Fruit fly (Drosophila melanogaster) whole organism, prepupa: ENCODE data around the gene Bicra.

Experiments
- Blimp-1 ChIP-seq: fragments of 200-800 bp; sonication (Bioruptor generic); optimal IDR thresholded peaks from 3 replicates; lab custom pipeline; 2017; ENCODE audit warnings: missing biosample characterization, missing genetic modification characterization, mild to moderate bottlenecking, moderate library complexity, missing genetic modification reagents
- CG10631 ChIP-seq: fragments of 200-800 bp; sonication (Bioruptor generic); optimal IDR thresholded peaks from 2 replicates; lab custom pipeline; 2016; ENCODE audit warnings: missing biosample characterization, missing genetic modification characterization
- CG10669 ChIP-seq: fragments of 200-800 bp; sonication (Bioruptor generic); optimal IDR thresholded peaks from 3 replicates; lab custom pipeline; 2018; ENCODE audit warnings: missing biosample characterization, mild to moderate bottlenecking, missing genetic modification characterization, moderate library complexity
- CG11294 ChIP-seq: fragments of 200-800 bp; sonication (Bioruptor generic); IDR thresholded peaks from 2 replicates; pipeline ENCODE4 v1.3.6; 2022; ENCODE audit warnings: missing biosample characterization, missing genetic modification characterization
- CG11762 ChIP-seq: fragments of 200-800 bp; sonication (Bioruptor generic); optimal IDR thresholded peaks from 3 replicates; lab custom pipeline; 2016; ENCODE audit warnings: missing biosample characterization, missing genetic modification characterization; ENCODE audit not compliant: insufficient read depth
- CG11902 ChIP-seq: fragments of 200-800 bp; sonication (Bioruptor generic); optimal IDR thresholded peaks from 3 replicates; lab custom pipeline; 2016; ENCODE audit warnings: missing biosample characterization, missing genetic modification characterization
- CG15336 ChIP-seq: fragments of 200-800 bp; sonication (Bioruptor generic); IDR thresholded peaks from 2 replicates; pipeline ENCODE4 v1.3.6; 2022; ENCODE audit warnings: missing biosample characterization, missing genetic modification characterization
- CG1621 ChIP-seq: fragments of 200-800 bp; sonication (Bioruptor generic); optimal IDR thresholded peaks from 3 replicates; lab custom pipeline; 2018; ENCODE audit warnings: missing biosample characterization, mild to moderate bottlenecking, missing genetic modification characterization
- CG16779 ChIP-seq: fragments of 200-800 bp; sonication (Bioruptor generic); optimal IDR thresholded peaks from 3 replicates; lab custom pipeline; 2017; ENCODE audit warnings: missing biosample characterization, mild to moderate bottlenecking, missing genetic modification characterization
- CG3032 ChIP-seq: fragments of 200-800 bp; optimal IDR thresholded peaks from 2 replicates; lab custom pipeline; 2019; ENCODE audit warnings: missing biosample characterization, mild to moderate bottlenecking, missing genetic modification characterization, moderate library complexity
- CG32006 ChIP-seq: fragments of 200-800 bp; sonication (Bioruptor generic); optimal IDR thresholded peaks from 3 replicates; lab custom pipeline; 2017; ENCODE audit warnings: missing biosample characterization, mild to moderate bottlenecking, missing genetic modification characterization
- CG3919 ChIP-seq: fragments of 200-800 bp; sonication (Bioruptor generic); optimal IDR thresholded peaks from 3 replicates; lab custom pipeline; 2016; ENCODE audit warnings: missing biosample characterization, missing genetic modification characterization
- CG6163 ChIP-seq: fragments of 200-800 bp; sonication (Bioruptor generic); IDR thresholded peaks from 3 replicates; pipeline ENCODE4 v1.3.6; 2022; ENCODE audit warnings: missing biosample characterization, missing genetic modification characterization
- CG6792 ChIP-seq: fragments of 200-800 bp; sonication (Bioruptor generic); optimal IDR thresholded peaks from 3 replicates; lab custom pipeline; 2016; ENCODE audit warnings: missing biosample characterization, missing genetic modification characterization
- CG6808 ChIP-seq: fragments of 200-800 bp; sonication (Bioruptor generic); optimal IDR thresholded peaks from 3 replicates; lab custom pipeline; 2017; ENCODE audit warnings: missing biosample characterization, missing genetic modification characterization, mild to moderate bottlenecking, moderate library complexity, missing genetic modification reagents
- CG6854 ChIP-seq: fragments of 200-800 bp; sonication (Bioruptor generic); optimal IDR thresholded peaks from 2 replicates; lab custom pipeline; 2017; ENCODE audit warnings: missing biosample characterization, mild to moderate bottlenecking, missing genetic modification characterization
- CG8119 ChIP-seq: fragments of 200-800 bp; sonication (Bioruptor generic); IDR thresholded peaks from 3 replicates; pipeline ENCODE4 v1.3.6; 2022; ENCODE audit warnings: missing biosample characterization, missing genetic modification characterization
- CG8319 ChIP-seq: fragments of 200-800 bp; sonication (Bioruptor generic); optimal IDR thresholded peaks from 3 replicates; lab custom pipeline; 2016; ENCODE audit warnings: missing biosample characterization, missing genetic modification characterization
- CG9139 ChIP-seq: fragments of 200-800 bp; sonication (Bioruptor generic); optimal IDR thresholded peaks from 3 replicates; lab custom pipeline; 2017; ENCODE audit warnings: missing biosample characterization, mild to moderate bottlenecking, missing genetic modification characterization
- Eip75B ChIP-seq: fragments of 200-800 bp; sonication (Bioruptor generic); optimal IDR thresholded peaks from 3 replicates; lab custom pipeline; 2016; ENCODE audit warnings: missing biosample characterization, missing genetic modification characterization
- Eip78C ChIP-seq: fragments of 200-800 bp; sonication (Bioruptor generic); peaks from one replicate; lab custom pipeline; 2016; ENCODE audit warnings: missing biosample characterization, missing genetic modification characterization
- Eip93F ChIP-seq: fragments of 200-800 bp; sonication (Bioruptor generic); optimal IDR thresholded peaks from 2 replicates; lab custom pipeline; 2016; ENCODE audit warnings: missing biosample characterization, mild to moderate bottlenecking, missing genetic modification characterization
- Ets21C ChIP-seq: fragments of 200-800 bp; sonication (Bioruptor generic); optimal IDR thresholded peaks from 3 replicates; lab custom pipeline; 2016; ENCODE audit warnings: missing biosample characterization, missing genetic modification characterization
- Ets96B ChIP-seq: fragments of 200-800 bp; optimal IDR thresholded peaks from 2 replicates; lab custom pipeline; 2019; ENCODE audit warnings: missing biosample characterization, mild to moderate bottlenecking, missing genetic modification characterization, moderate library complexity
- Gug ChIP-seq: fragments of 200-800 bp; sonication (Bioruptor generic); IDR thresholded peaks from 2 replicates; pipeline ENCODE4 v1.3.6; 2022; ENCODE audit warnings: missing biosample characterization, missing genetic modification characterization
- Hr39 ChIP-seq: fragments of 200-800 bp; sonication (Bioruptor generic); optimal IDR thresholded peaks from 2 replicates; lab custom pipeline; 2016; ENCODE audit warnings: missing biosample characterization, missing genetic modification characterization
- Lpt ChIP-seq: fragments of 200-800 bp; sonication (Bioruptor generic); optimal IDR thresholded peaks from 3 replicates; lab custom pipeline; 2016; ENCODE audit warnings: missing biosample characterization, missing genetic modification characterization
- Met ChIP-seq: fragments of 200-800 bp; sonication (Bioruptor generic); optimal IDR thresholded peaks from 3 replicates; lab custom pipeline; 2016; ENCODE audit warnings: missing biosample characterization, missing genetic modification characterization
- OdsH ChIP-seq: fragments of 200-800 bp; sonication (Bioruptor generic); optimal IDR thresholded peaks from 3 replicates; lab custom pipeline; 2016; ENCODE audit warnings: missing biosample characterization, missing genetic modification characterization
- Smox ChIP-seq: fragments of 200-800 bp; sonication (Bioruptor generic); optimal IDR thresholded peaks from 3 replicates; lab custom pipeline; 2016; ENCODE audit warnings: missing biosample characterization, missing genetic modification characterization
- Sox102F ChIP-seq: fragments of 200-800 bp; sonication (Bioruptor generic); optimal IDR thresholded peaks from 2 replicates; lab custom pipeline; 2016; ENCODE audit warnings: missing biosample characterization, mild to moderate bottlenecking, missing genetic modification characterization
- Sox15 ChIP-seq: fragments of 200-800 bp; sonication (Bioruptor generic); optimal IDR thresholded peaks from 3 replicates; lab custom pipeline; 2016; ENCODE audit warnings: missing biosample characterization, missing genetic modification characterization
- achi ChIP-seq: fragments of 200-800 bp; sonication (Bioruptor generic); optimal IDR thresholded peaks from 3 replicates; lab custom pipeline; 2016; ENCODE audit warnings: missing biosample characterization, missing genetic modification characterization
- dac ChIP-seq: fragments of 200-800 bp; sonication (Bioruptor generic); optimal IDR thresholded peaks from 2 replicates; lab custom pipeline; 2017; ENCODE audit warnings: missing biosample characterization, mild to moderate bottlenecking, missing genetic modification characterization
- dsx ChIP-seq: fragments of 200-800 bp; optimal IDR thresholded peaks from 3 replicates; lab custom pipeline; 2019; ENCODE audit warnings: missing biosample characterization, mild to moderate bottlenecking, missing genetic modification characterization, moderate library complexity; ENCODE audit not compliant: poor library complexity, severe bottlenecking
- eg ChIP-seq: fragments of 200-800 bp; sonication (Bioruptor generic); IDR thresholded peaks from 3 replicates; pipeline ENCODE4 v1.3.6; 2022; ENCODE audit warnings: missing biosample characterization, missing genetic modification characterization
- fd59A ChIP-seq: fragments of 200-800 bp; sonication (Bioruptor generic); optimal IDR thresholded peaks from 2 replicates; lab custom pipeline; 2017; ENCODE audit warnings: missing biosample characterization, mild to moderate bottlenecking, missing genetic modification characterization, missing genetic modification reagents
- fkh ChIP-seq: fragments of 200-800 bp; sonication (Bioruptor generic); optimal IDR thresholded peaks from 3 replicates; lab custom pipeline; 2017; ENCODE audit warnings: missing biosample characterization, mild to moderate bottlenecking, missing genetic modification characterization, moderate library complexity
- pdm3 ChIP-seq: fragments of 200-800 bp; sonication (Bioruptor generic); optimal IDR thresholded peaks from 3 replicates; lab custom pipeline; 2016; ENCODE audit warnings: missing biosample characterization, missing genetic modification characterization
- salr ChIP-seq, 2 experiments: fragments of 200-800 bp; sonication (Bioruptor generic); optimal IDR thresholded peaks; 3 replicates each; lab custom pipeline; 2016 to 2018; ENCODE audit warnings: missing biosample characterization in 2 of 2, missing genetic modification characterization in 2 of 2, mild to moderate bottlenecking in 1 of 2
- ss ChIP-seq, 2 experiments: fragments of 200-800 bp; sonication (Bioruptor generic); optimal IDR thresholded peaks; 2 replicates in 1 of 2; 3 replicates in 1 of 2; lab custom pipeline; 2017 to 2018; ENCODE audit warnings: mild to moderate bottlenecking in 2 of 2, missing biosample characterization in 2 of 2, missing genetic modification characterization in 2 of 2, moderate library complexity in 1 of 2
- topi ChIP-seq: fragments of 200-800 bp; sonication (Bioruptor generic); optimal IDR thresholded peaks from 3 replicates; lab custom pipeline; 2016; ENCODE audit warnings: missing biosample characterization, missing genetic modification characterization
- vri ChIP-seq: fragments of 200-800 bp; sonication (Bioruptor generic); optimal IDR thresholded peaks from 3 replicates; lab custom pipeline; 2016; ENCODE audit warnings: missing biosample characterization, mild to moderate bottlenecking, missing genetic modification characterization

Gene Bicra

dm6 chr3R:29139767-29140755 lies 77.2 kb downstream of the Bicra start (continued):
- peak; percentile 29 for TF ChIP-seq CG9139 (GFP tag; lab: Kevin White, UChicago)
- no peak for TF ChIP-seq Sox102F (GFP tag; lab: Kevin White, UChicago)
- no peak for TF ChIP-seq Eip75B (GFP tag; lab: Kevin White, UChicago)
- TF ChIP-seq CG6808 (GFP tag; lab: Kevin White, UChicago) = peak; percentile 29
- peak; percentile 68 for TF ChIP-seq CG10669
- TF ChIP-seq CG8119 (GFP tag; lab: Robert Waterston, UW) = no peak
- no peak for TF ChIP-seq CG10631 (GFP tag; lab: Kevin White, UChicago)
- no peak for TF ChIP-seq Hr39 (GFP tag; lab: Kevin White, UChicago)
- TF ChIP-seq Ets21C (GFP tag; lab: Kevin White, UChicago) = no peak
- TF ChIP-seq CG6163 (GFP tag; lab: Robert Waterston, UW) = peak; percentile 37; the same call in 1 of the 3 replicates

dm6 chr3R:29146710-29147109 lies 83.9 kb downstream of the Bicra start, which contains the start of gene CG14511:
Gene CG14511 (minus strand): TSS chr3R:29146893.
- no peak for TF ChIP-seq CG8319 (GFP tag; lab: Kevin White, UChicago)
- peak; percentile 22 for TF ChIP-seq Blimp-1
- TF ChIP-seq Smox (GFP tag; lab: Kevin White, UChicago) = no peak
- no peak for TF ChIP-seq Hr39 (GFP tag; lab: Kevin White, UChicago)
- no peak for TF ChIP-seq CG6854 (GFP tag; lab: Kevin White, UChicago)
- TF ChIP-seq vri (GFP tag; lab: Kevin White, UChicago) = no peak
- TF ChIP-seq Eip78C (GFP tag; lab: Kevin White, UChicago) = peak; percentile 2
- no peak for TF ChIP-seq CG10631 (GFP tag; lab: Kevin White, UChicago)
- TF ChIP-seq CG3919 = no peak
- TF ChIP-seq, all 60 proteins: peak for 2

- no peak for TF ChIP-seq Smox (GFP tag; lab: Kevin White, UChicago)
- TF ChIP-seq Hr39 (GFP tag; lab: Kevin White, UChicago) = peak; percentile 94
- no peak for TF ChIP-seq pdm3
- no peak for TF ChIP-seq dsx (GFP tag; lab: Kevin White, UChicago)
- TF ChIP-seq Met (GFP tag; lab: Kevin White, UChicago) = no peak
- TF ChIP-seq CG16779 (tag; lab: Kevin White, UChicago) = no peak
- no peak for TF ChIP-seq Ets21C (GFP tag; lab: Kevin White, UChicago)
- TF ChIP-seq fd59A (GFP tag; lab: Kevin White, UChicago) = no peak
- TF ChIP-seq eg (GFP tag; lab: Robert Waterston, UW) = no peak; the same call in 2 of the 3 replicates
- TF ChIP-seq Ets96B (tag; lab: Kevin White, UChicago) = no peak
- TF ChIP-seq CG11294 (GFP tag; lab: Robert Waterston, UW) = no peak
- no peak for TF ChIP-seq Blimp-1
- TF ChIP-seq CG6792 (GFP tag; lab: Kevin White, UChicago) = no peak
- no peak for TF ChIP-seq CG3032
- peak; percentile 93 for TF ChIP-seq CG1621 (tag; lab: Kevin White, UChicago)
- TF ChIP-seq fkh (GFP tag; lab: Kevin White, UChicago) = no peak
- TF ChIP-seq salr (GFP tag; optimal IDR thresholded peaks at IDR 0.05; lab: Kevin White, UChicago) = no peak
- TF ChIP-seq CG32006 (GFP tag; lab: Kevin White, UChicago) = no peak
- no peak for TF ChIP-seq dac (GFP tag; lab: Kevin White, UChicago)
- peak; percentile 100 for TF ChIP-seq achi
- TF ChIP-seq Gug (GFP tag; lab: Robert Waterston, UW) = no peak
- peak; percentile 36 for TF ChIP-seq Eip78C (GFP tag; lab: Kevin White, UChicago)
- no peak for TF ChIP-seq CG10669
- no peak for TF ChIP-seq CG6808 (GFP tag; lab: Kevin White, UChicago)
- peak; percentile 80 for TF ChIP-seq Eip75B (GFP tag; lab: Kevin White, UChicago)
- no peak for TF ChIP-seq CG15336
- TF ChIP-seq OdsH (GFP tag; lab: Kevin White, UChicago) = no peak
- no peak for TF ChIP-seq Sox15 (GFP tag; lab: Kevin White, UChicago)
- no peak for TF ChIP-seq CG6854 (GFP tag; lab: Kevin White, UChicago)
- no peak for TF ChIP-seq topi (GFP tag; lab: Kevin White, UChicago)
- TF ChIP-seq CG11902 = no peak
- no peak for TF ChIP-seq Eip93F (GFP tag; lab: Kevin White, UChicago)
- TF ChIP-seq CG11762 (GFP tag; lab: Kevin White, UChicago) = no peak
- TF ChIP-seq CG10631 (GFP tag; lab: Kevin White, UChicago) = no peak
- peak in 1 of 2 experiments; percentile 27 for TF ChIP-seq ss (GFP tag; optimal IDR thresholded peaks at IDR 0.05; lab: Kevin White, UChicago)
- TF ChIP-seq Lpt (GFP tag; lab: Kevin White, UChicago) = no peak
Measured at dm6 chr3R:29148072-29148471, 85.2 kb downstream of the Bicra start, which contains the start of the genes CG11882 and Pglym78. Gene CG11882 (minus strand): TSS chr3R:29148172. Gene Pglym78 (plus strand): TSS chr3R:29148248.
